Worm (Caenorhabditis elegans): ENCODE data around the gene srh-199.

Gene srh-199

DNA sequence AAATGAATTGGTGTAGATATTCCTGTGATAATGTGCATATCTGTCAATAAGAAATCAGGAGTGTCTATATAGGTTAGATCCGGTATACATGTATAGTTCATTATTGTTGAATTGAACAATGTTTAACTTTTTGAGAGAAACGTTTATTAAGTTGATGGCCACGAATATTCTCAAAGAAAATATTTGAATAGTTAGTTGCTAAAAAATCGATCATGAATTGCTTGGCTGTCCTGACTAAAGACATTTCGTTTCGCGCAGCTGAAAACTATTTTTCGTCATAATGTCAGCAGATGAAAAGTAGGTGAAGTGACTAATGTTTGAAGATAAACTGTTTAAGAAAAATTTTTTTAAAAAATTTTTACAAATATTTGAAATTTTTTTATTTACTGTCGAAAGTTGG lies at the start of gene srh-199:
TSS of gene srh-199 (minus strand) at position 101 of the 400 bp plus-strand sequence.
- TF ChIP-seq tab-1 (GFP tag; IDR thresholded peaks at IDR 0.05) (no peak), ztf-23 (GFP tag; IDR thresholded peaks at IDR 0.05) (no peak), klf-2 (GFP tag; conservative IDR thresholded peaks at IDR 0.05) (no peak), cog-1 (tag; optimal IDR thresholded peaks at IDR 0.05) (no peak)

DNA sequence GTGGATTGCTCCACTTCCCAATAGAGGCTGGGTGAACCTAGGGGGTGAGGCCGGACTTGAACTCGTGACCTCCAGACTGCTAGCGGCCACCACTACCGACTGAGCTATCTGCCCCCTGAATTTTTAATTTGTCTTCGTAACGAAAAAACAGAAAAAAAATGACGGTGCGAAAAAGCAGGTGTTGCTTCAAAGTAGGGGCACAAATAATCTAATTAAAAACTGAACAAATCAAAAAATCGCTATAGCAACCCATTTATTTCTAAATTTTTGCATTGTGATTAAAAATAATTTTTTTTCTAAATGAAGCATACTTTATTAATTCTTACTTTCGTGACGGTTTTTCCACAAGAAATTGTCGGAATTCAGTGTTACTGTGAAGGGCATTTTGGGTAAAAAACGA lies 46.6 kb upstream of the srh-199 start, which contains the start of gene F36H9.10:
TSS of gene F36H9.10 (plus strand) at position 301 of the 400 bp plus-strand sequence.
- TF ChIP-seq ztf-29 (GFP tag; IDR thresholded peaks at IDR 0.05) = no peak

DNA sequence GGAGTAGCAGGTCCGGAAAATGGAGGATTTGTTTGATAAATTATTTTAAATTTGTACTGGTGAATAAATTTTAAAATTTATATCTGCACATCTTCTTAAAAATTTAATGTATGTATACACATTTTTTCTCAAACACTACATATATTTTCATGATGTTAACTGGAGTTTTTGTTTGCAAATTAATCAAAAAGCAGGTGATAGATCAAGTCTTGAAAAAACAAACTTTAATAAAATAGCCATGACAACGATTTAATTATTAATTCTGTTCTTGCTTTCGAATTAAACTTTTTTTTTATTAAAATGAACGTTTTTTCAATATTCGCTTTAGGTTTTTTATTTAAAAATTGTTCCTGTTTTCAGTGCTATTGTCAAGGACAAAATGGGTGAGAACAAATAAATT lies 42.9 kb upstream of the srh-199 start, which contains the start of gene F36H9.1:
TSS of gene F36H9.1 (plus strand) at position 301 of the 400 bp plus-strand sequence.
- TF ChIP-seq flt-1 (GFP tag; IDR thresholded peaks at IDR 0.05) = no peak

DNA sequence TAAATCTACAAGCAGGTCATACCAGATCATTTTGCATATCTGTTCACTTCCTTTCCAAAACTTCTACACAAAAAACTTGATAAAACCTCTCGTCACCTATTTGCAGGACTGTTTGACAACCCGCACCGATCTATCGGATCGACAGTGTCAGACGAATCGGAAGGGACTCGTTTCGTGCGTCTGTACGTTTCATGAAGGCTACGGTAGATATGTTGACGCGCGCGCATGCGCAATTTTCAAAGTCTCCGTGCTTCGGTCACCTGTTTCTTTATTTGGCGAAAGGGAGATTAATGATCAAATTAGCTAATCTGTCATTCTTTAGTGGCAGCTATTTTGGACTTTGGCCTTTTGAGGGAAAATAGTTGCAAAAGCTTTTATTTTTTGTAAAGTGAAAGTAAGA lies 38.1 kb upstream of the srh-199 start:
- TF ChIP-seq ztf-23 (GFP tag; IDR thresholded peaks at IDR 0.05) (no peak), flt-1 (GFP tag; IDR thresholded peaks at IDR 0.05) (no peak), ref-1 (GFP tag; conservative IDR thresholded peaks at IDR 0.05) (no peak), T22C8.4 (GFP tag; IDR thresholded peaks at IDR 0.05) (no peak), cog-1 (tag; optimal IDR thresholded peaks at IDR 0.05) (no peak), med-1 (GFP tag; optimal IDR thresholded peaks at IDR 0.05; ENCODE audit: insufficient read depth) (no peak), tab-1 (GFP tag; IDR thresholded peaks at IDR 0.05) (no peak), klf-2 (GFP tag; conservative IDR thresholded peaks at IDR 0.05) (no peak), ztf-29 (GFP tag; IDR thresholded peaks at IDR 0.05) (no peak)

- TF ChIP-seq ztf-29 (GFP tag; IDR thresholded peaks at IDR 0.05) = no peak
- TF ChIP-seq tab-1 (GFP tag; IDR thresholded peaks at IDR 0.05) = no peak
- TF ChIP-seq ref-1 (GFP tag; conservative IDR thresholded peaks at IDR 0.05) = no peak
- no peak for TF ChIP-seq flt-1 (GFP tag; IDR thresholded peaks at IDR 0.05)
- no peak for TF ChIP-seq cog-1 (tag; optimal IDR thresholded peaks at IDR 0.05)
- no peak for TF ChIP-seq med-1 (GFP tag; optimal IDR thresholded peaks at IDR 0.05; ENCODE audit: insufficient read depth)
- no peak for TF ChIP-seq ztf-23 (GFP tag; IDR thresholded peaks at IDR 0.05)
- TF ChIP-seq klf-2 (GFP tag; conservative IDR thresholded peaks at IDR 0.05) = no peak
- TF ChIP-seq T22C8.4 (GFP tag; IDR thresholded peaks at IDR 0.05) = no peak
Observed at ce11 chrV:1788157-1788556, 36.8 kb upstream of the srh-199 start, which contains the start of gene F36H9.2. Gene F36H9.2, plus strand, starts transcription at chrV:1788457.

DNA sequence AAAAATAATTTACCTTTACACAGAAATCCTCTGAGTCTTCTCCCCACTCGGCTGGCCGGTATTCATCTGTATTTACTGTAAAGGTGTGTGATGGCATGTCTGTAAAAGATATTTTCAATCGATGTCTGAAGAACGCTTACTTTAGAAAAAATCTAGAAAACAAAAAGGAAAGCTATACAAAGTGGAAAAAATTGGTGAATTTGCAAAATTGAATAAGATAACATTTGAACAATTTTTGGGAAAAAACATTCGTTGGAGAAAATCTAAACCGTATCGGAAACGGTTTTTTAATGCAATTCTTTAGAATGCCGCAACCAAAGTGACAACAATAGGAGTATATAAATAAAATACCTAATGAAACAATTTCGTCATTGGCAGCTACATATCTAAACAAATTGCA lies 30.6 kb upstream of the srh-199 start, which contains the start of gene F36H9.5:
TSS of gene F36H9.5 (minus strand) at position 101 of the 400 bp plus-strand sequence.
- no peak for TF ChIP-seq T22C8.4 (GFP tag; IDR thresholded peaks at IDR 0.05)
- TF ChIP-seq ztf-29 (GFP tag; IDR thresholded peaks at IDR 0.05) = no peak
- no peak for TF ChIP-seq flt-1 (GFP tag; IDR thresholded peaks at IDR 0.05)

DNA sequence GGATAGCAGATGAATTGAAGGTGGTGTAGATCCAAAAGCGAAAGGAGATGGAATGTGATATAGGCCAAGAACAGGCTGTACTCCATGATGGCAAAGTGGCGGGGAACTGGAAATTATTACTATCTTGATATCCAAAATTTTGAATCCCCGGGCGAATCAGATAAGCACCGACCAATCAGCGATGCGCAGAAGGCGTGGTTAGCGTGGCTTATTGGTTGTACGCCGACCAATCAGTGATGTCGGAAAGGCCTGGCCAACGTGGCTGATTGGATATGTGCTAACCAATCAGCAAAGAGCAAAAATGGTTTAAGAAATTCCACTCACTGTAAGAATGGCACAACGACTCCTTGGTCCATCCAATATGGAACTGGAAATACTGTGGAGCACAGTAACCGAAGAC lies 28.6 kb upstream of the srh-199 start:
- TF ChIP-seq cog-1 (tag; optimal IDR thresholded peaks at IDR 0.05) (no peak), ref-1 (GFP tag; conservative IDR thresholded peaks at IDR 0.05) (no peak), flt-1 (GFP tag; IDR thresholded peaks at IDR 0.05) (no peak), med-1 (GFP tag; optimal IDR thresholded peaks at IDR 0.05; ENCODE audit: insufficient read depth) (no peak), T22C8.4 (GFP tag; IDR thresholded peaks at IDR 0.05) (no peak), klf-2 (GFP tag; conservative IDR thresholded peaks at IDR 0.05) (no peak), ztf-23 (GFP tag; IDR thresholded peaks at IDR 0.05) (no peak), ztf-29 (GFP tag; IDR thresholded peaks at IDR 0.05) (no peak), tab-1 (GFP tag; IDR thresholded peaks at IDR 0.05) (no peak)

DNA sequence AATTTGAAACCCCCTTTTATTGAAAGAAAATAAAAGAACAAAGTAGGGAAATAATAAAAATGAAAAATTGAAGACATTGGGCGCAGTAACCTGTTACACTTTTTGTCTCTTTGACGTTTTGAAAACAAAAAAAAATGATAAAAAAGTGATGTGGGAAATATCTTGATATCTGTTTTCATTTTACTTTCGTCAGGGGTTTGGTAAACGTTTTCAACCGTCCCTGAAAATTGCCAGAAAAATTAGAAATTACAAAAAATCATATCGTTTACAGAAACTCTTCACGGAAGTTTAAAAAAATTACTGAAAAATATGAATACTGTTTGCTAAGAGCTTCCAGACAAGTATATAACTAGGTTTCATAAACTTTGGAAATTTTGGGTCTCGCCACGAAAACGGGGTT lies 27.8 kb upstream of the srh-199 start, which contains the start of gene F36H9.4:
TSS of gene F36H9.4 (minus strand) at position 101 of the 400 bp plus-strand sequence.
- no peak for TF ChIP-seq med-1 (GFP tag; optimal IDR thresholded peaks at IDR 0.05; ENCODE audit: insufficient read depth)
- no peak for TF ChIP-seq tab-1 (GFP tag; IDR thresholded peaks at IDR 0.05)
- TF ChIP-seq ref-1 (GFP tag; conservative IDR thresholded peaks at IDR 0.05) = no peak
- TF ChIP-seq T22C8.4 (GFP tag; IDR thresholded peaks at IDR 0.05) = no peak
- TF ChIP-seq cog-1 (tag; optimal IDR thresholded peaks at IDR 0.05) = no peak
- no peak for TF ChIP-seq flt-1 (GFP tag; IDR thresholded peaks at IDR 0.05)
- TF ChIP-seq klf-2 (GFP tag; conservative IDR thresholded peaks at IDR 0.05) = no peak

- TF ChIP-seq klf-2 (GFP tag; conservative IDR thresholded peaks at IDR 0.05) = no peak
- TF ChIP-seq ztf-23 (GFP tag; IDR thresholded peaks at IDR 0.05) = no peak
- TF ChIP-seq flt-1 (GFP tag; IDR thresholded peaks at IDR 0.05) = no peak
- no peak for TF ChIP-seq ref-1 (GFP tag; conservative IDR thresholded peaks at IDR 0.05)
- no peak for TF ChIP-seq ztf-29 (GFP tag; IDR thresholded peaks at IDR 0.05)
- no peak for TF ChIP-seq T22C8.4 (GFP tag; IDR thresholded peaks at IDR 0.05)
- TF ChIP-seq med-1 (GFP tag; optimal IDR thresholded peaks at IDR 0.05; ENCODE audit: insufficient read depth) = no peak
- TF ChIP-seq tab-1 (GFP tag; IDR thresholded peaks at IDR 0.05) = no peak
- no peak for TF ChIP-seq cog-1 (tag; optimal IDR thresholded peaks at IDR 0.05)
Observed at ce11 chrV:1774874-1775589, 23.7 kb upstream of the srh-199 start, which contains the start of gene F36H9.7. Gene F36H9.7, minus strand, starts transcription at chrV:1774924.

- TF ChIP-seq klf-2 (GFP tag; conservative IDR thresholded peaks at IDR 0.05) (no peak), ref-1 (GFP tag; conservative IDR thresholded peaks at IDR 0.05) (no peak), flt-1 (GFP tag; IDR thresholded peaks at IDR 0.05) (no peak), ztf-23 (GFP tag; IDR thresholded peaks at IDR 0.05) (no peak), med-1 (GFP tag; optimal IDR thresholded peaks at IDR 0.05; ENCODE audit: insufficient read depth) (no peak)
Observed at ce11 chrV:1773120-1773519, 21.8 kb upstream of the srh-199 start.

All from whole organism, midembryonic.